Worm (Caenorhabditis elegans) whole organism, midembryonic: ENCODE results near the gene C35B8.3.

Experiments used
- T22C8.4 ChIP-seq: fragments of 200-800 bp; sonication (Bioruptor generic); IDR thresholded peaks from 2 replicates; pipeline ENCODE4 v1.3.6; 2022; ENCODE audit warnings: missing genetic modification characterization, missing compliant biosample characterization
- cog-1 ChIP-seq: sonication (generic microtip); optimal IDR thresholded peaks from 2 replicates; lab custom pipeline; 2016; ENCODE audit warnings: missing genetic modification characterization, missing compliant biosample characterization
- flt-1 ChIP-seq: fragments of 200-800 bp; sonication (Bioruptor generic); IDR thresholded peaks from 2 replicates; pipeline ENCODE4 v1.3.6; 2022; ENCODE audit warnings: missing genetic modification characterization, missing compliant biosample characterization
- klf-2 ChIP-seq: fragments of 200-800 bp; sonication (Bioruptor generic); conservative IDR thresholded peaks from 2 replicates; pipeline ENCODE4 v1.3.6; 2022; ENCODE audit warnings: missing genetic modification reagents, missing genetic modification characterization, missing compliant biosample characterization
- med-1 ChIP-seq: sonication (generic microtip); optimal IDR thresholded peaks from 2 replicates; lab custom pipeline; 2017; ENCODE audit warnings: missing genetic modification characterization, mild to moderate bottlenecking, missing compliant biosample characterization, antibody characterized with exemption, missing genetic modification reagents; ENCODE audit not compliant: insufficient read depth
- ref-1 ChIP-seq: fragments of 200-800 bp; sonication (Bioruptor generic); conservative IDR thresholded peaks from 2 replicates; pipeline ENCODE4 v1.3.6; 2022; ENCODE audit warnings: missing genetic modification reagents, missing genetic modification characterization, missing compliant biosample characterization
- tab-1 ChIP-seq: fragments of 200-800 bp; sonication (Bioruptor generic); IDR thresholded peaks from 2 replicates; pipeline ENCODE4 v1.3.6; 2022; ENCODE audit warnings: missing genetic modification characterization, missing compliant biosample characterization
- ztf-23 ChIP-seq: fragments of 200-800 bp; sonication (Bioruptor generic); IDR thresholded peaks from 2 replicates; pipeline ENCODE4 v1.3.6; 2022; ENCODE audit warnings: missing genetic modification reagents, missing genetic modification characterization, missing compliant biosample characterization
- ztf-29 ChIP-seq: fragments of 200-800 bp; sonication (Bioruptor generic); IDR thresholded peaks from 2 replicates; pipeline ENCODE4 v1.3.6; 2022; ENCODE audit warnings: missing genetic modification reagents, missing genetic modification characterization, missing compliant biosample characterization

DNA sequence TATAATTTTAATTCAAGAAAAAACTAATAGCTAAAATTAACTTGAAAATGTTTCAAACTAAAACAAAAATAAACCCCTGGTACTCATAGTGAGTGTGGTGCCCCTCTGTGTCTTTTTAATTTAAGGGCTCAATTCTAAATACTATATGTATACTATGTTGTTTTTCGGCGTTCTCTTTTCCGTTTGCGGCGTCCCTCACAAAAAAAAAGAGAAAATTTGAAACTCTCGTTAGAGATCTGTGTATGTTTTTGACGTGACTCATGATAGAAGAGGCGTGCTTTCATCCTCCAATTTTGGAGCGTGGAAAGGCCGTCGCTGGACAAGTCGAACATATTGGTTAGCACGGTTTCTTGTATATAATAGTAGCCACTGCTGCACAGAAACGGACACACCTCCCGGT lies 37.8 kb downstream of the C35B8.3 start, which contains the start of gene pes-8:
- TF ChIP-seq ztf-29 = no peak
- TF ChIP-seq T22C8.4 (GFP tag; lab: Robert Waterston, UW) = no peak
- no peak for TF ChIP-seq ref-1 (GFP tag; lab: Robert Waterston, UW)
- no peak for TF ChIP-seq flt-1 (GFP tag; lab: Robert Waterston, UW)
- no peak for TF ChIP-seq ztf-23 (GFP tag; lab: Robert Waterston, UW)
- TF ChIP-seq med-1 (GFP tag; lab: Kevin White, UChicago) = no peak
- TF ChIP-seq cog-1 (tag; lab: Kevin White, UChicago) = no peak
- TF ChIP-seq klf-2 = no peak
- TF ChIP-seq tab-1 (GFP tag; lab: Robert Waterston, UW) = no peak
